Worm (Caenorhabditis elegans): ENCODE data around the gene phyh-1.
"Not testable (repeated sequence)": the region's sequence is repeated elsewhere in the genome, so short reads cannot be mapped to it uniquely, and the experiment has no call there.

Gene phyh-1

DNA sequence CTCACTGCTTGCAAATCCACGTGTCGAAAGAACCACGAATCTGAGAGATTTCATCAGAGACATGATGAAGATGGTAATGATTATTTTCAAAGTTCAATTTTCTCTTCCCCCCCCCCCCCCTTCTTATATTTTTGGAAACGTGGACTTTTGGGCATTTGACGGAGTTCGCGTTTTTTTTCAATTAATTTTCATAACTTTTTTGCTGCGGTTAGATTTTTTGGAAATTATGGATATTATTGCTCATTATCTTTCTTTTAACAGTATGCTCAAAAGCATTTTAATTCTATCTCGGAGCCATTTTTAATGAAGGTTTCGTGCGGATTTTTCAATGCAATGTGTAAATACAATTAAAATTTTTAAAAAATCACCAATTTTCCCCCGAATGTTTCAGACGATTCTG, at the start of gene phyh-1:
TSS of gene phyh-1 (minus strand) at position 101 of the 400 bp plus-strand sequence.
- TF ChIP-seq F13C5.2 (tag; optimal IDR thresholded peaks at IDR 0.05) (no peak), ceh-36 (tag; optimal IDR thresholded peaks at IDR 0.05) (no peak), hmbx-1 (tag; optimal IDR thresholded peaks at IDR 0.05) (no peak), tra-4 (tag; optimal IDR thresholded peaks at IDR 0.05) (no peak), hmg-4 (GFP tag; optimal IDR thresholded peaks at IDR 0.05) (no peak), pes-1 (GFP tag; IDR thresholded peaks at IDR 0.05) (no peak), tbx-37 (GFP tag; conservative IDR thresholded peaks at IDR 0.05) (no peak), B0310.2 (tag; optimal IDR thresholded peaks at IDR 0.05) (no peak), scrt-1 (GFP tag; IDR thresholded peaks at IDR 0.05) (no peak), ama-1 (optimal IDR thresholded peaks at IDR 0.05) (no peak), tbx-11 (GFP tag; IDR thresholded peaks at IDR 0.05) (no peak), ceh-13 (GFP tag; optimal IDR thresholded peaks at IDR 0.05) (no peak), aly-1 (tag; optimal IDR thresholded peaks at IDR 0.05) (no peak), flt-1 (GFP tag; IDR thresholded peaks at IDR 0.05) (no peak), hnd-1 (tag; optimal IDR thresholded peaks at IDR 0.05) (no peak), ets-7 (tag; optimal IDR thresholded peaks at IDR 0.05) (no peak), sea-1 (GFP tag; conservative IDR thresholded peaks at IDR 0.05) (no peak)

DNA sequence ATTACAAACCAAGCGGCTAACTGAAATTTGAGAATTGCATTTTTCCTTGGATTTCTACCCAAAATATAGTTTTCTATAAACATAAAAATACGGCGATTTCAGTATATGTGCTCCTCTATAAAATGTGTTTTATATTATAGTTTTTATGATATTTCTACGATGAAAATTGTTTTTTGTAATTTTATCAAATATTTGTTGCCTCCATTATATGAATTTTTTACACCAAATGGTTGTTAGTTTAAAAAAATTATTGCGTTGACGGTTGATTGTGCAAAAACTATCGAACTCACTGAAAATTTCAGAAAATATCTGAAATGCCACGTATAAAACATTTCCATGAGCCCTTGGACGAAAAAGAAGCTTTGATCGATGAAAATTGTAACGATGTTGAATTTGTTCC, 49.0 kb upstream of the phyh-1 start, which contains the start of gene T28F3.9:
TSS of gene T28F3.9 (plus strand) at position 301 of the 400 bp plus-strand sequence.
- TF ChIP-seq ama-1 (optimal IDR thresholded peaks at IDR 0.05) (no peak), ceh-13 (GFP tag; optimal IDR thresholded peaks at IDR 0.05) (no peak), tbx-37 (GFP tag; conservative IDR thresholded peaks at IDR 0.05) (no peak), sea-1 (GFP tag; conservative IDR thresholded peaks at IDR 0.05) (no peak), flt-1 (GFP tag; IDR thresholded peaks at IDR 0.05) (no peak)

DNA sequence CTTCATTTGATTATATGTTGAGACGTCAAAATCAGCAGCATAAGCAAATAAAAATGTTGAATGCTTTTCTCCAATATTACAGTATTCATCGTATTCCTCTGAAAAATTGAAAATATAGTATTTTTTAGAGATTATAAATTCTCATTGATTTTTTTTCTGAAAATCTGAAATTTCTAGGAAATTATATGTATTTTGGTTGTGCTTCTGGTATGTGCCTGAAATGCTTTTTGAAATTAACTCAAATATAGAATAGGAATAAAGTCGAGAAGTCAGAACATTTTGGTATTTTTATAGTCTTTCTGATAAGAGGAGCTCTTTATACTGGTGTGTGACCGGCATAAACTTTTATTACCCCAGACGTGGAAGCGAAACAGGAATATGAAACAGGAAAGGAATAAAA, 48.0 kb upstream of the phyh-1 start, which contains the start of gene T28F3.8:
TSS of gene T28F3.8 (minus strand) at position 101 of the 400 bp plus-strand sequence.
- not testable (repeated sequence) for TF ChIP-seq tbx-11 (GFP tag; IDR thresholded peaks at IDR 0.05); F13C5.2 (tag; optimal IDR thresholded peaks at IDR 0.05); scrt-1 (GFP tag; IDR thresholded peaks at IDR 0.05)

DNA sequence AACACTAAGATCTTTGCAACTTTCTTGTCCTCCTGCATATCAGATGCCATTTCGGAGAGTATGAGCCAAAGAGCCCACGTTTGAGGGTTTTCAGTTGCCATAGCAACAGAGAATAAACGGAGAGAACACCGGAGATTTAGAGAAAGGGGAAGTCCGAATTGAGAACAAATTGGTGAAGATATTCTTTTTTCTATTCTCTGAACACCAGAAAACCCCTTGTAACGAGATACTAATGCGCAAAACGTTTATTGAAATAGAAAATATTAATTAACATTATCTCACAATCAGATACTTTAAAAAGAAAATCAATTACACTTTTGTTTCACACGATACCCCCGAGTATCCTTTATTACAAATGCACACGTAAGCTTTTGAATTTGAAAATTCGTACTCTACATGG, 42.7 kb upstream of the phyh-1 start, which contains the start of gene ifta-2:
TSS of gene ifta-2 (minus strand) at position 101 of the 400 bp plus-strand sequence.
- TF ChIP-seq pes-1 (GFP tag; IDR thresholded peaks at IDR 0.05), result no peak
- TF ChIP-seq scrt-1 (GFP tag; IDR thresholded peaks at IDR 0.05), result no peak
- no peak for TF ChIP-seq tbx-37 (GFP tag; conservative IDR thresholded peaks at IDR 0.05)
- TF ChIP-seq ceh-36 (tag; optimal IDR thresholded peaks at IDR 0.05), result no peak

DNA sequence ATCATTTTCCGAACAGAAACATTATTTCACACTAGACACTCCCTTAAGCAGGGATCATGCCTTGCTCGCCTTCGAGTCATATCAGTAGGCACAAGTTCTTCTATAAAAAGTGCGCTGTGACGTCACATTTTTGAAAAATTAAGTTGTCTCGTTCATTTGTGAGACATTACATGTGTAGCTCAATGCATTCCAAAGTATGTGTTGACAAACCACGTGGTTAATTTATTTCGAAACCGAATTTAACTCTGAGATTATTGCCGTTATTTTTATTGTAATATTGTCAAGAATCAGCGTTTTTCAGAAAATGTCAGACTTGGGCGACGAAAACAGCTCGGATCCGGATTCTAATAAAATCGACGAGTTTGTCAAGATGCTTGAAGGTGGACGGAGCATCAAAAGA, 35.3 kb upstream of the phyh-1 start, which contains the start of gene T28F3.5:
TSS of gene T28F3.5 (plus strand) at position 301 of the 400 bp plus-strand sequence.
- TF ChIP-seq hnd-1 (tag; optimal IDR thresholded peaks at IDR 0.05) (no peak), ets-7 (tag; optimal IDR thresholded peaks at IDR 0.05) (no peak), ama-1 (optimal IDR thresholded peaks at IDR 0.05) (no peak), flt-1 (GFP tag; IDR thresholded peaks at IDR 0.05) (no peak), sea-1 (GFP tag; conservative IDR thresholded peaks at IDR 0.05) (no peak), tbx-37 (GFP tag; conservative IDR thresholded peaks at IDR 0.05) (no peak), aly-1 (tag; optimal IDR thresholded peaks at IDR 0.05) (no peak), ceh-13 (GFP tag; optimal IDR thresholded peaks at IDR 0.05) (no peak), scrt-1 (GFP tag; IDR thresholded peaks at IDR 0.05) (no peak), tra-4 (tag; optimal IDR thresholded peaks at IDR 0.05) (no peak), B0310.2 (tag; optimal IDR thresholded peaks at IDR 0.05) (no peak), tbx-11 (GFP tag; IDR thresholded peaks at IDR 0.05) (no peak), ceh-36 (tag; optimal IDR thresholded peaks at IDR 0.05) (no peak), hmbx-1 (tag; optimal IDR thresholded peaks at IDR 0.05) (no peak), pes-1 (GFP tag; IDR thresholded peaks at IDR 0.05) (no peak), hmg-4 (GFP tag; optimal IDR thresholded peaks at IDR 0.05) (no peak), F13C5.2 (tag; optimal IDR thresholded peaks at IDR 0.05) (no peak)

DNA sequence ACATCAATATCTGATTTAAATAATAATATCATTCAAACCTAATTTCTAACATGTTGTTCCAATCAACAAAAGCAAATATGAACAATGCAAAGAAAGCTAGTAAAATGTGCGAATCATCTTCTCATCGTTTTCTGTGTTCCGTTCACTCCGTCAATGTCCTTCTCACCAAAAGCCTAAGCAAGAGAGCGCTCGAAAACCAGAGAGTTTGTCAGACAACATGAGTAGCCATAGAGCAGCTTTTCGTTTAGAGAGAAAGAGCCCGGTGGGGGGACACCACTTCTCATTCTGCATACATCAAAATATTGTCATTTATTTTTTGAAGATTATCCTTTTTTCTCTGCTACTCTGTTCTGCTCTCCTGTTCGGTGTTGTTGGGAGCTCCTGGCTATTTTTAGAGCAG, 34.5 kb upstream of the phyh-1 start:
- TF ChIP-seq ama-1 (optimal IDR thresholded peaks at IDR 0.05), result no peak
- no peak for TF ChIP-seq hmg-4 (GFP tag; optimal IDR thresholded peaks at IDR 0.05)

DNA sequence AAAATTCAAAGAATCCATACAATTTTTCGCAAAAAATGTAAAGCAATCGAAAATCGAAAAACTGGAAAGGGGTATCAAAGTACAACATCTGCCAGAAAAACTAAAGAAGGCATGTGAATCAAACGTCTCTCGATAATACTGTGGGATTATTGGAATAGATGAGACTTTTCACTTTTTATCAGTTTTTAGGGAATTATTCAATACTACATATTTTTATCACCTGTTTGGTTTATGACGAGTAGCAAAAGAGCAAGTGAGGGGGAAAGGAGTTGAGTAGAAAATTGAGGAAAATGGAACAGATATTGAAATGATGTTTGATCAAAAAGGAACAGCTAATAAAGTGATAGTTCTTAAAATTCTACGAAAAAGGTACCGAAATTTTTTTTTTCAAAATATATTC, 33.9 kb upstream of the phyh-1 start:
- TF ChIP-seq B0310.2 (tag; optimal IDR thresholded peaks at IDR 0.05) (no peak), tbx-37 (GFP tag; conservative IDR thresholded peaks at IDR 0.05) (no peak), F13C5.2 (tag; optimal IDR thresholded peaks at IDR 0.05) (no peak), tra-4 (tag; optimal IDR thresholded peaks at IDR 0.05) (no peak), ama-1 (optimal IDR thresholded peaks at IDR 0.05) (no peak), scrt-1 (GFP tag; IDR thresholded peaks at IDR 0.05) (no peak), hmg-4 (GFP tag; optimal IDR thresholded peaks at IDR 0.05) (no peak), aly-1 (tag; optimal IDR thresholded peaks at IDR 0.05) (no peak), ets-7 (tag; optimal IDR thresholded peaks at IDR 0.05) (no peak), ceh-36 (tag; optimal IDR thresholded peaks at IDR 0.05) (no peak), hnd-1 (tag; optimal IDR thresholded peaks at IDR 0.05) (no peak), pes-1 (GFP tag; IDR thresholded peaks at IDR 0.05) (no peak), ceh-13 (GFP tag; optimal IDR thresholded peaks at IDR 0.05) (no peak), hmbx-1 (tag; optimal IDR thresholded peaks at IDR 0.05) (no peak), flt-1 (GFP tag; IDR thresholded peaks at IDR 0.05) (no peak), tbx-11 (GFP tag; IDR thresholded peaks at IDR 0.05) (no peak), sea-1 (GFP tag; conservative IDR thresholded peaks at IDR 0.05) (no peak)

DNA sequence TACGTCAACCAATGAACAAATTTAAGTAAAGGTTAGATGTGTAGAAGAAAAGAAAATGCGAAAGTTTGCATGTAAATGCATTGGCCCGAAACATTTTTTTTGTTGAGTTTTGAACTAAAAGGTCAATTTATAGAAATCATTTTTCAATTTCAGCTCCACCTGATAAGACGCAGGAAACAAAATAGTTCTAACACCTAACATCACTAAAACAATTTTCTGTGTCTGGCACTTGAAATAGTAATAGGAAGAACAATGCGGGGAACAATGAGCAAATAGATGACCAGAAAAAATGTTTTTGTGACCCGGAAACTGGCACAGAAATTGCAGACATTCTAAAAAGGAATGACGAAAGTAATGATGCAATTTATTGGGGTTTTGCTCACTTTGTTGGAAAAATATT, 33.1 kb upstream of the phyh-1 start:
- no peak for TF ChIP-seq hmbx-1 (tag; optimal IDR thresholded peaks at IDR 0.05)
- TF ChIP-seq B0310.2 (tag; optimal IDR thresholded peaks at IDR 0.05), result no peak
- no peak for TF ChIP-seq ets-7 (tag; optimal IDR thresholded peaks at IDR 0.05)
- no peak for TF ChIP-seq F13C5.2 (tag; optimal IDR thresholded peaks at IDR 0.05)
- TF ChIP-seq tbx-11 (GFP tag; IDR thresholded peaks at IDR 0.05), result no peak
- TF ChIP-seq scrt-1 (GFP tag; IDR thresholded peaks at IDR 0.05), result no peak
- TF ChIP-seq ceh-13 (GFP tag; optimal IDR thresholded peaks at IDR 0.05), result no peak
- TF ChIP-seq sea-1 (GFP tag; conservative IDR thresholded peaks at IDR 0.05), result no peak
